Worm (Caenorhabditis elegans) whole organism, young adult: ENCODE measurements around the gene lips-8.

Experiments
- B0035.1 ChIP-seq: sonication (generic microtip); optimal IDR thresholded peaks from 2 replicates; lab custom pipeline; 2016; ENCODE audit warnings: missing genetic modification characterization, mild to moderate bottlenecking, missing compliant biosample characterization, missing genotype, missing genetic modification reagents
- D2030.7 ChIP-seq: fragments of 200-800 bp; sonication (Bioruptor generic); IDR thresholded peaks from 2 replicates; pipeline ENCODE4 v1.3.6; 2022; ENCODE audit warnings: missing genetic modification reagents, missing genetic modification characterization, missing compliant biosample characterization
- F10E7.11 ChIP-seq: sonication (generic microtip); optimal IDR thresholded peaks from 2 replicates; lab custom pipeline; 2017; ENCODE audit warnings: mild to moderate bottlenecking, missing genetic modification characterization, moderate library complexity, missing compliant biosample characterization
- F49E8.2 ChIP-seq: sonication (generic microtip); optimal IDR thresholded peaks from 3 replicates; lab custom pipeline; 2017; ENCODE audit warnings: missing genetic modification characterization, mild to moderate bottlenecking, missing compliant biosample characterization, antibody characterized with exemption, moderate library complexity; ENCODE audit not compliant: insufficient read depth
- F52B5.7 ChIP-seq: sonication (generic microtip); optimal IDR thresholded peaks from 2 replicates; lab custom pipeline; 2016; ENCODE audit warnings: mild to moderate bottlenecking, missing genetic modification characterization, missing compliant biosample characterization
- K12H6.12 ChIP-seq: fragments of 200-800 bp; sonication (Bioruptor generic); optimal IDR thresholded peaks from 2 replicates; lab custom pipeline; 2018; ENCODE audit warnings: mild to moderate bottlenecking, missing genetic modification characterization, missing compliant biosample characterization
- Y53F4B.3 ChIP-seq: fragments of 200-800 bp; sonication (Bioruptor generic); IDR thresholded peaks from 2 replicates; pipeline ENCODE4 v1.3.6; 2022; ENCODE audit warnings: missing genetic modification reagents, missing genetic modification characterization, missing compliant biosample characterization
- ZK185.1 ChIP-seq: sonication (generic microtip); optimal IDR thresholded peaks from 2 replicates; lab custom pipeline; 2016; ENCODE audit warnings: mild to moderate bottlenecking, missing genetic modification characterization, missing compliant biosample characterization; ENCODE audit not compliant: poor library complexity, severe bottlenecking
- ceh-40 ChIP-seq: fragments of 200-800 bp; sonication (Bioruptor generic); IDR thresholded peaks from 2 replicates; pipeline ENCODE4 v1.3.6; 2022; ENCODE audit warnings: missing genetic modification characterization, missing compliant biosample characterization
- ceh-58 ChIP-seq: fragments of 200-800 bp; sonication (Bioruptor generic); IDR thresholded peaks from 2 replicates; pipeline ENCODE4 v1.3.6; 2022; ENCODE audit warnings: missing genetic modification characterization, missing compliant biosample characterization
- ceh-79 ChIP-seq: sonication (generic microtip); optimal IDR thresholded peaks from 2 replicates; lab custom pipeline; 2017; ENCODE audit warnings: mild to moderate bottlenecking, missing genetic modification characterization, missing compliant biosample characterization
- chd-7 ChIP-seq: sonication (generic microtip); optimal IDR thresholded peaks from 2 replicates; lab custom pipeline; 2016; ENCODE audit warnings: mild to moderate bottlenecking, missing genetic modification characterization, moderate library complexity, missing compliant biosample characterization
- die-1 ChIP-seq: sonication (generic microtip); optimal IDR thresholded peaks from 2 replicates; lab custom pipeline; 2016; ENCODE audit warnings: missing genotype, mild to moderate bottlenecking, missing genetic modification characterization, missing compliant biosample characterization
- egl-18 ChIP-seq: fragments of 200-800 bp; sonication (Bioruptor generic); IDR thresholded peaks from 2 replicates; pipeline ENCODE4 v1.3.6; 2022; ENCODE audit warnings: missing genetic modification reagents, missing genetic modification characterization, missing compliant biosample characterization
- egrh-3 ChIP-seq: fragments of 200-800 bp; sonication (Bioruptor generic); IDR thresholded peaks from 2 replicates; pipeline ENCODE4 v1.3.6; 2022; ENCODE audit warnings: missing genetic modification reagents, missing genetic modification characterization, missing compliant biosample characterization
- gei-17 ChIP-seq: fragments of 200-800 bp; sonication (Bioruptor generic); optimal IDR thresholded peaks from 2 replicates; lab custom pipeline; 2018; ENCODE audit warnings: mild to moderate bottlenecking, missing genetic modification characterization, missing compliant biosample characterization
- let-607 ChIP-seq, 2 experiments: fragments of 200-800 bp in 1 of 2; sonication (Bioruptor generic) in 1 of 2; sonication (generic microtip) in 1 of 2; optimal IDR thresholded peaks; 2 replicates each; lab custom pipeline; 2016 to 2018; ENCODE audit warnings: mild to moderate bottlenecking in 2 of 2, missing compliant biosample characterization in 2 of 2, missing genetic modification characterization in 2 of 2, moderate library complexity in 2 of 2, missing genotype in 1 of 2
- lin-40 ChIP-seq: sonication (generic microtip); optimal IDR thresholded peaks from 2 replicates; lab custom pipeline; 2016; ENCODE audit warnings: missing genetic modification characterization, mild to moderate bottlenecking, missing compliant biosample characterization, missing genotype, missing genetic modification reagents
- madf-8 ChIP-seq: fragments of 200-800 bp; sonication (Bioruptor generic); conservative IDR thresholded peaks from 2 replicates; pipeline ENCODE4 v1.3.6; 2022; ENCODE audit warnings: missing genetic modification reagents, missing genetic modification characterization, missing compliant biosample characterization
- mel-28 ChIP-seq: sonication (generic microtip); optimal IDR thresholded peaks from 2 replicates; lab custom pipeline; 2016; ENCODE audit warnings: borderline replicate concordance, mild to moderate bottlenecking, missing genetic modification characterization, missing compliant biosample characterization
- mxl-1 ChIP-seq: sonication (generic microtip); optimal IDR thresholded peaks from 2 replicates; lab custom pipeline; 2016; ENCODE audit warnings: missing genetic modification characterization, missing compliant biosample characterization
- nfya-2 ChIP-seq: fragments of 200-800 bp; sonication (Bioruptor generic); IDR thresholded peaks from 2 replicates; pipeline ENCODE4 v1.3.6; 2022; ENCODE audit warnings: missing genetic modification reagents, missing genetic modification characterization, missing compliant biosample characterization
- nhr-27 ChIP-seq: fragments of 200-800 bp; sonication (Bioruptor generic); optimal IDR thresholded peaks from 2 replicates; lab custom pipeline; 2018; ENCODE audit warnings: mild to moderate bottlenecking, missing genetic modification characterization, moderate library complexity, missing compliant biosample characterization
- pha-4 ChIP-seq: fragments of 150-350 bp; sonication (generic microtip); optimal IDR thresholded peaks from 2 replicates; lab custom pipeline; 2014; ENCODE audit warnings: missing biosample characterization, missing genetic modification reagents, missing genetic modification characterization
- sdz-38 ChIP-seq: sonication (generic microtip); optimal IDR thresholded peaks from 2 replicates; lab custom pipeline; 2016; ENCODE audit warnings: missing genotype, missing genetic modification characterization, missing compliant biosample characterization
- snpc-1.1 ChIP-seq: sonication (generic microtip); optimal IDR thresholded peaks from 2 replicates; lab custom pipeline; 2017; ENCODE audit warnings: missing genetic modification characterization, mild to moderate bottlenecking, missing compliant biosample characterization, antibody characterized with exemption, moderate library complexity, missing genotype, missing genetic modification reagents; ENCODE audit not compliant: insufficient read depth
- tbx-9 ChIP-seq: sonication (generic microtip); optimal IDR thresholded peaks from 2 replicates; lab custom pipeline; 2016; ENCODE audit warnings: borderline replicate concordance, missing genetic modification characterization, inconsistent platforms, missing compliant biosample characterization
- tlf-1 ChIP-seq: fragments of 200-800 bp; sonication (Bioruptor generic); optimal IDR thresholded peaks from 2 replicates; lab custom pipeline; 2018; ENCODE audit warnings: mild to moderate bottlenecking, missing genetic modification characterization, missing compliant biosample characterization
- xnd-1 ChIP-seq: sonication (generic microtip); optimal IDR thresholded peaks from 2 replicates; lab custom pipeline; 2016; ENCODE audit warnings: missing genotype, missing genetic modification reagents, missing genetic modification characterization, missing compliant biosample characterization
- zim-3 ChIP-seq: sonication (generic microtip); optimal IDR thresholded peaks from 2 replicates; lab custom pipeline; 2017; ENCODE audit warnings: mild to moderate bottlenecking, missing genetic modification characterization, moderate library complexity, missing compliant biosample characterization
- ztf-26 ChIP-seq: sonication (generic microtip); optimal IDR thresholded peaks from 2 replicates; lab custom pipeline; 2017; ENCODE audit warnings: missing genetic modification characterization, missing compliant biosample characterization

lips-8 gene

ce11 chrX:14916767-14917166, 18.5 kb downstream of the lips-8 start (continued):
- TF ChIP-seq F52B5.7 (tag; lab: Kevin White, UChicago) (no peak), madf-8 (GFP tag; lab: Robert Waterston, UW) (no peak)

- TF ChIP-seq xnd-1: no peak
- TF ChIP-seq ceh-79 (tag; lab: Kevin White, UChicago): no peak
- TF ChIP-seq ZK185.1 (tag; lab: Kevin White, UChicago): no peak
- TF ChIP-seq snpc-1.1: no peak
- no peak for TF ChIP-seq sdz-38 (tag; lab: Kevin White, UChicago)
- no peak for TF ChIP-seq pha-4 (tag; lab: Kevin White, UChicago)
- no peak for TF ChIP-seq F49E8.2 (tag; lab: Kevin White, UChicago)
- TF ChIP-seq ceh-40 (GFP tag; lab: Robert Waterston, UW): no peak
- no peak for TF ChIP-seq tbx-9 (tag; lab: Kevin White, UChicago)
- TF ChIP-seq ztf-26 (tag; lab: Kevin White, UChicago): no peak
- no peak for TF ChIP-seq mel-28 (tag; lab: Kevin White, UChicago)
- TF ChIP-seq zim-3 (tag; lab: Kevin White, UChicago): no peak
- no peak for TF ChIP-seq tlf-1 (GFP tag; lab: Kevin White, UChicago)
- TF ChIP-seq chd-7 (tag; lab: Kevin White, UChicago): no peak
- TF ChIP-seq nhr-27 (tag; lab: Kevin White, UChicago): no peak
- no peak for TF ChIP-seq B0035.1 (tag; lab: Kevin White, UChicago)
- no peak for TF ChIP-seq gei-17 (GFP tag; lab: Kevin White, UChicago)
- TF ChIP-seq F10E7.11 (tag; lab: Kevin White, UChicago): no peak
- TF ChIP-seq K12H6.12: no peak
- no peak for TF ChIP-seq die-1 (tag; lab: Kevin White, UChicago)
- TF ChIP-seq, all 124 proteins: peak for 0
Observed at ce11 chrX:14918538-14918937, 20.2 kb downstream of the lips-8 start, which contains the start of gene npr-40. npr-40 (plus strand) TSS chrX:14918838.

ce11 chrX:14920880-14921279, 22.6 kb downstream of the lips-8 start:
- no peak for TF ChIP-seq let-607 (tag; optimal IDR thresholded peaks at IDR 0.05; lab: Kevin White, UChicago)

- TF ChIP-seq D2030.7 (GFP tag; lab: Robert Waterston, UW): no peak
- no peak for TF ChIP-seq Y53F4B.3
- no peak for TF ChIP-seq egrh-3
- TF ChIP-seq nfya-2 (GFP tag; lab: Robert Waterston, UW): no peak
- TF ChIP-seq mxl-1 (tag; lab: Kevin White, UChicago): no peak
- TF ChIP-seq lin-40 (tag; lab: Kevin White, UChicago): no peak
- no peak for TF ChIP-seq egl-18
- TF ChIP-seq ztf-26 (tag; lab: Kevin White, UChicago): no peak
Observed at ce11 chrX:14922758-14923157, 24.5 kb downstream of the lips-8 start.

ce11 chrX:14928854-14929253, 30.5 kb downstream of the lips-8 start, which contains the start of gene ntr-2:
ntr-2 (minus strand) TSS chrX:14928954.
- no peak for TF ChIP-seq ceh-58 (GFP tag; lab: Robert Waterston, UW)
- no peak for TF ChIP-seq snpc-1.1
